Worm (Caenorhabditis elegans): ENCODE results near the gene amt-4.

- TF ChIP-seq W03F9.2 (tag; optimal IDR thresholded peaks at IDR 0.05) (no peak), him-1 (tag; optimal IDR thresholded peaks at IDR 0.05) (no peak), dao-5 (tag; optimal IDR thresholded peaks at IDR 0.05) (no peak)
Measured at ce11 chrX:4576272-4576671, 11.2 kb downstream of the amt-4 start.
